Worm (Caenorhabditis elegans) whole organism, L3 larva: Measurements from ENCODE around the gene srg-48.

Experiments used
- R02D3.7 ChIP-seq: fragments of 150-350 bp; optimal IDR thresholded peaks from 2 replicates; lab custom pipeline; 2014; ENCODE audit warnings: missing biosample characterization, missing genetic modification characterization
- ZK546.5 ChIP-seq: sonication (generic microtip); optimal IDR thresholded peaks from 2 replicates; lab custom pipeline; 2017; ENCODE audit warnings: missing biosample characterization, missing genetic modification characterization
- aly-2 ChIP-seq: fragments of 150-350 bp; optimal IDR thresholded peaks from 2 replicates; lab custom pipeline; 2014; ENCODE audit warnings: missing biosample characterization, missing genetic modification characterization
- ama-1 ChIP-seq: fragments of 150-350 bp; optimal IDR thresholded peaks from 2 replicates; lab custom pipeline; 2018
- ceh-9 ChIP-seq: sonication (generic microtip); optimal IDR thresholded peaks from 2 replicates; lab custom pipeline; 2018; ENCODE audit warnings: missing biosample characterization, missing genetic modification characterization
- daf-12 ChIP-seq: fragments of 150-350 bp; optimal IDR thresholded peaks from 2 replicates; lab custom pipeline; 2014; ENCODE audit warnings: missing biosample characterization, missing genetic modification reagents, missing genetic modification characterization
- elt-2 ChIP-seq: sonication (generic microtip); optimal IDR thresholded peaks from 2 replicates; lab custom pipeline; 2016; ENCODE audit warnings: missing genetic modification reagents, mild to moderate bottlenecking, missing genetic modification characterization, missing compliant biosample characterization
- jun-1 ChIP-seq: fragments of 150-350 bp; optimal IDR thresholded peaks from 2 replicates; lab custom pipeline; 2014; ENCODE audit warnings: missing biosample characterization, missing genetic modification reagents, missing genetic modification characterization
- lin-39 ChIP-seq: fragments of 150-350 bp; optimal IDR thresholded peaks from 2 replicates; lab custom pipeline; 2018; ENCODE audit warnings: missing biosample characterization, missing genetic modification reagents, missing genetic modification characterization
- nfya-1 ChIP-seq: sonication (generic microtip); optimal IDR thresholded peaks from 2 replicates; lab custom pipeline; 2017; ENCODE audit warnings: missing genetic modification characterization, mild to moderate bottlenecking, missing compliant biosample characterization, antibody characterized with exemption, moderate library complexity; ENCODE audit not compliant: insufficient read depth
- nhr-11 ChIP-seq: fragments of 150-350 bp; optimal IDR thresholded peaks from 2 replicates; lab custom pipeline; 2014; ENCODE audit warnings: missing biosample characterization, missing genetic modification characterization
- nhr-12 ChIP-seq: fragments of 150-350 bp; optimal IDR thresholded peaks from 2 replicates; lab custom pipeline; 2014; ENCODE audit warnings: missing biosample characterization, missing genetic modification characterization
- nhr-25 ChIP-seq: sonication (generic microtip); optimal IDR thresholded peaks from 2 replicates; lab custom pipeline; 2017; ENCODE audit warnings: missing biosample characterization, missing genetic modification characterization
- nhr-28 ChIP-seq: fragments of 150-350 bp; optimal IDR thresholded peaks from 2 replicates; lab custom pipeline; 2014; ENCODE audit warnings: missing biosample characterization, missing genetic modification characterization
- nhr-67 ChIP-seq: fragments of 150-350 bp; optimal IDR thresholded peaks from 2 replicates; lab custom pipeline; 2014; ENCODE audit warnings: missing biosample characterization, missing genetic modification characterization
- nhr-76 ChIP-seq: fragments of 150-350 bp; sonication (generic microtip); optimal IDR thresholded peaks from 5 replicates; lab custom pipeline; 2014; ENCODE audit warnings: missing biosample characterization, missing genetic modification characterization
- nhr-77 ChIP-seq: fragments of 150-350 bp; optimal IDR thresholded peaks from 2 replicates; lab custom pipeline; 2014; ENCODE audit warnings: missing biosample characterization, missing genetic modification characterization
- snpc-4 ChIP-seq: fragments of 150-350 bp; optimal IDR thresholded peaks from 2 replicates; lab custom pipeline; 2014; ENCODE audit warnings: missing biosample characterization, missing genetic modification characterization
- tbx-2 ChIP-seq: sonication (generic microtip); optimal IDR thresholded peaks from 2 replicates; lab custom pipeline; 2016; ENCODE audit warnings: mild to moderate bottlenecking, missing genetic modification characterization, missing compliant biosample characterization

Gene srg-48

DNA sequence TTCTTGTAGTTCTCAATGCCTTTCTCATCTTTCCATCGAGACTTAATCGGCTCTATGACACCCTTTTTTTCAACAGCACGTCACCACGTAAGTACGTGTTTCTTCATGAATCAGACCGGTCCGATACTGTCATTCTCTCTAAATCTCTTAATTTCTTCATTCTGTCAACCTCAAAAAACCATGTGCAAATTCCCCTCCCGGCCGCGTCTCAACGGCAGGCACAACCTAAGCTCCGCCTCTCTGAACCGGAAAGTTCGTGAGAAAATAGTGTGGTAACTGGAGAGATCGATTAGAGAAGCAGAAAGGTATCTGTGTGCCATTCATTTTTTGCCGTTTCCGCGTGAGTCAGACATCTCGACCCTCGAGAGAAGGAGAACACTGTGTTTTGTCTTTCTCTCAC is 42.4 kb downstream of the srg-48 start, which contains the start of gene nas-8:
nas-8 (plus strand) TSS at position 301 of the 400 bp plus-strand sequence.
- no peak for TF ChIP-seq tbx-2 (tag; lab: Kevin White, UChicago)
- TF ChIP-seq ama-1 (lab: Kevin White, UChicago) = no peak
- no peak for TF ChIP-seq ZK546.5
- TF ChIP-seq elt-2 (tag; lab: Kevin White, UChicago) = no peak
- TF ChIP-seq ceh-9 = no peak
- TF ChIP-seq daf-12 (tag; lab: Kevin White, UChicago) = no peak
- no peak for TF ChIP-seq nhr-76 (tag; lab: Kevin White, UChicago)
- TF ChIP-seq lin-39 (tag; lab: Kevin White, UChicago) = no peak
- no peak for TF ChIP-seq nhr-28 (tag; lab: Kevin White, UChicago)
- no peak for TF ChIP-seq nfya-1
- no peak for TF ChIP-seq nhr-77 (tag; lab: Kevin White, UChicago)
- no peak for TF ChIP-seq aly-2 (tag; lab: Kevin White, UChicago)
- TF ChIP-seq jun-1 = no peak
- TF ChIP-seq nhr-11 (tag; lab: Kevin White, UChicago) = no peak
- no peak for TF ChIP-seq snpc-4 (tag; lab: Kevin White, UChicago)
- TF ChIP-seq nhr-25 (tag; lab: Kevin White, UChicago) = no peak
- TF ChIP-seq, all 47 proteins: peak for 0

DNA sequence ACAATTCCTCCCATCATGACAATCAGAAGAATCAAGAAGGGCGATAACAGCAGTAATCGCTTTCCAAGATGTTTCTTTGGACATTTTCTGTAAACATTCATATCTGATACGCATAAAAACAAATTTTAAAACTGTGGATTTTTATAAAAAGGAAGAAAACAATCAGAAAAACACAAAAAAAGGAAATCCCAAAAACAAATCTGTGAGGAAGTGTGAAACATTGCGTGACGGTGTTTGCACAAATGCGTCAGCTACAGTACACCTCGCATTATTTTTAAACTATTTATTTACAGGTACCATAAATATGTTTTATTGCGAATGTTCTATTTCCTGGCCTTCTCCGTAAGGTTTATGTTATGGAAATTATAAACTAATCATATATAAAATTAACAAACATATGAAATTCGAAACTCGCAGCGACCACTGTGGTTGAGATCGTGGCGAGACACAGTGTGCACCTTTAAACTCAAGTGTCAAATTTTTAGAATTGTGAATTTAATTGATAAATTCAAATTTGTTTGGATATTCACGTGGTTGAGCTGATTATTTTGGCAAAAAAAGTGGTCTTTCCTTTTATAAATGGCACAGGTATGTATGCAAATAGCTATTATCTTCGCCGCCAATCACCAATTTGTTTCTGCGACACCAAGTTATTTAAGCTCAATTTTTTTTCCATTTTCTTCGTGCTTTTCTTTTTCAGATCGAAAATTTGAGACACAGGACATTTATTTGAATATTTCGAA is 49.3 kb downstream of the srg-48 start, which contains the start of the genes C34D4.10 and str-48:
C34D4.10 (minus strand) TSS at position 101 of the 743 bp plus-strand sequence.
str-48 (plus strand) TSS at position 693 of the 743 bp plus-strand sequence.
- no peak for TF ChIP-seq nhr-12 (tag; lab: Kevin White, UChicago)
- TF ChIP-seq nhr-67 (tag; lab: Kevin White, UChicago) = no peak
- TF ChIP-seq R02D3.7 = no peak
- TF ChIP-seq nhr-11 (tag; lab: Kevin White, UChicago) = no peak
- TF ChIP-seq, all 47 proteins: peak for 0
